Fruit fly (Drosophila melanogaster) ovary, adult (tissue): ENCODE measurements around the gene CG6785.

Source experiments
- CG17801 ChIP-seq: fragments of 200-800 bp; optimal IDR thresholded peaks from 2 replicates; lab custom pipeline; 2019; ENCODE audit warnings: missing biosample characterization, mild to moderate bottlenecking, missing genetic modification characterization, moderate library complexity; ENCODE audit not compliant: partially characterized antibody

CG6785 gene

dm6 chr2L:12028102-12028501 is 16.9 kb downstream of the CG6785 start:
- TF ChIP-seq CG17801 (GFP tag; lab: Kevin White, UChicago), result no peak

dm6 chr2L:12027435-12027834 is 17.6 kb downstream of the CG6785 start, which contains the start of gene dmGlut:
dmGlut (plus strand) TSS chr2L:12027438.
- TF ChIP-seq CG17801 (GFP tag; lab: Kevin White, UChicago), result no peak

dm6 chr2L:12026458-12027431 is 18.3 kb downstream of the CG6785 start:
- peak; percentile 39 for TF ChIP-seq CG17801 (GFP tag; lab: Kevin White, UChicago)

- TF ChIP-seq CG17801 (GFP tag; lab: Kevin White, UChicago), result no peak
These were observed 19.5 kb downstream of the CG6785 start for dm6 chr2L:12025505-12025904.

- TF ChIP-seq CG17801 (GFP tag; lab: Kevin White, UChicago), result no peak
These were observed 20.9 kb downstream of the CG6785 start for dm6 chr2L:12024104-12024503.

- no peak for TF ChIP-seq CG17801 (GFP tag; lab: Kevin White, UChicago)
These were observed 23.8 kb downstream of the CG6785 start for dm6 chr2L:12021193-12021592.

- TF ChIP-seq CG17801 (GFP tag; lab: Kevin White, UChicago), result no peak
These were observed 24.3 kb downstream of the CG6785 start, which contains the start of gene Wdr81 for dm6 chr2L:12020735-12021134. Wdr81 (minus strand) TSS chr2L:12020960.

dm6 chr2L:12013741-12014393 is 31.1 kb downstream of the CG6785 start:
- TF ChIP-seq CG17801 (GFP tag; lab: Kevin White, UChicago), result no peak

- TF ChIP-seq CG17801 (GFP tag; lab: Kevin White, UChicago), result no peak
These were observed 31.8 kb downstream of the CG6785 start for dm6 chr2L:12013243-12013642.

- no peak for TF ChIP-seq CG17801 (GFP tag; lab: Kevin White, UChicago)
These were observed 33.0 kb downstream of the CG6785 start for dm6 chr2L:12011682-12012655.

- TF ChIP-seq CG17801 (GFP tag; lab: Kevin White, UChicago), result peak; percentile 91
These were observed 33.9 kb downstream of the CG6785 start for dm6 chr2L:12010877-12011666.

dm6 chr2L:12010100-12010876 is 34.7 kb downstream of the CG6785 start:
- TF ChIP-seq CG17801 (GFP tag; lab: Kevin White, UChicago), result peak; percentile 70

- TF ChIP-seq CG17801 (GFP tag; lab: Kevin White, UChicago), result no peak
These were observed 37.1 kb downstream of the CG6785 start, which contains the start of gene Rh5 for dm6 chr2L:12007853-12008252. Rh5 (plus strand) TSS chr2L:12008153.
